Fruit fly (Drosophila melanogaster) whole organism, embryonic: ENCODE results near the gene CG16790.

Experiments used
- Abd-B ChIP-seq: fragments of 200-800 bp; sonication (Bioruptor generic); optimal IDR thresholded peaks from 2 replicates; lab custom pipeline; 2018; ENCODE audit warnings: missing biosample characterization, mild to moderate bottlenecking, missing genetic modification characterization, moderate library complexity
- Blimp-1 ChIP-seq: fragments of 200-800 bp; sonication (Bioruptor generic); optimal IDR thresholded peaks from 3 replicates; lab custom pipeline; 2018; ENCODE audit warnings: missing biosample characterization, missing genetic modification characterization, mild to moderate bottlenecking, moderate library complexity, missing genetic modification reagents
- CG10321 ChIP-seq: fragments of 200-800 bp; sonication (Bioruptor generic); IDR thresholded peaks from 2 replicates; pipeline ENCODE4 v1.3.6; 2022; ENCODE audit warnings: missing biosample characterization, missing genetic modification characterization
- CG10565 ChIP-seq: fragments of 200-800 bp; sonication (Bioruptor generic); optimal IDR thresholded peaks from 3 replicates; lab custom pipeline; 2016; ENCODE audit warnings: missing biosample characterization, mild to moderate bottlenecking, missing genetic modification characterization
- CG11247 ChIP-seq: fragments of 200-800 bp; sonication (Bioruptor generic); IDR thresholded peaks from 2 replicates; pipeline ENCODE4 v1.3.6; 2022; ENCODE audit warnings: missing biosample characterization, missing genetic modification characterization
- CG13424 ChIP-seq: fragments of 200-800 bp; sonication (Bioruptor generic); optimal IDR thresholded peaks from 2 replicates; lab custom pipeline; 2019; ENCODE audit warnings: missing biosample characterization, mild to moderate bottlenecking, missing genetic modification characterization, moderate library complexity
- CG13624 ChIP-seq: fragments of 200-800 bp; sonication (Bioruptor generic); optimal IDR thresholded peaks from 2 replicates; lab custom pipeline; 2016; ENCODE audit warnings: missing biosample characterization, missing genetic modification characterization
- CG14710 ChIP-seq: fragments of 200-800 bp; sonication (Bioruptor generic); optimal IDR thresholded peaks from 3 replicates; lab custom pipeline; 2019; ENCODE audit warnings: missing biosample characterization, mild to moderate bottlenecking, missing genetic modification characterization, moderate library complexity
- CG14965 ChIP-seq: fragments of 200-800 bp; sonication (Bioruptor generic); optimal IDR thresholded peaks from 2 replicates; lab custom pipeline; 2016; ENCODE audit warnings: missing biosample characterization, missing genetic modification characterization, borderline replicate concordance
- CG16815 ChIP-seq: fragments of 200-800 bp; sonication (Bioruptor generic); optimal IDR thresholded peaks from 3 replicates; lab custom pipeline; 2017; ENCODE audit warnings: missing biosample characterization, mild to moderate bottlenecking, missing genetic modification characterization
- CG17328 ChIP-seq: fragments of 200-800 bp; sonication (Bioruptor generic); IDR thresholded peaks from 2 replicates; pipeline ENCODE4 v1.3.6; 2022; ENCODE audit warnings: missing biosample characterization, missing genetic modification characterization
- CG17361 ChIP-seq: fragments of 200-800 bp; sonication (Bioruptor generic); IDR thresholded peaks from 3 replicates; pipeline ENCODE4 v1.3.6; 2022; ENCODE audit warnings: missing biosample characterization, missing genetic modification characterization
- CG17612 ChIP-seq: fragments of 200-800 bp; sonication (Bioruptor generic); IDR thresholded peaks from 2 replicates; pipeline ENCODE4 v1.3.6; 2022; ENCODE audit warnings: missing biosample characterization, missing genetic modification characterization
- CG18011 ChIP-seq: fragments of 200-800 bp; sonication (Bioruptor generic); optimal IDR thresholded peaks from 2 replicates; lab custom pipeline; 2017; ENCODE audit warnings: missing biosample characterization, missing genetic modification characterization, mild to moderate bottlenecking, moderate library complexity, missing genotype
- CG18764 ChIP-seq: fragments of 200-800 bp; sonication (Bioruptor generic); optimal IDR thresholded peaks from 3 replicates; lab custom pipeline; 2016; ENCODE audit warnings: missing biosample characterization, missing genetic modification characterization
- CG2129 ChIP-seq: fragments of 200-800 bp; sonication (Bioruptor generic); IDR thresholded peaks from 2 replicates; pipeline ENCODE4 v1.3.6; 2022; ENCODE audit warnings: missing biosample characterization, missing genetic modification characterization; ENCODE audit not compliant: partially characterized antibody
- CG2678 ChIP-seq: fragments of 200-800 bp; sonication (Bioruptor generic); optimal IDR thresholded peaks from 3 replicates; lab custom pipeline; 2019; ENCODE audit warnings: missing biosample characterization, mild to moderate bottlenecking, missing genetic modification characterization, moderate library complexity
- CG33557 ChIP-seq: fragments of 200-800 bp; sonication (Bioruptor generic); optimal IDR thresholded peaks from 2 replicates; lab custom pipeline; 2019; ENCODE audit warnings: missing biosample characterization, mild to moderate bottlenecking, missing genetic modification characterization, moderate library complexity
- CG4424 ChIP-seq: fragments of 200-800 bp; sonication (Bioruptor generic); optimal IDR thresholded peaks from 3 replicates; lab custom pipeline; 2016; ENCODE audit warnings: missing biosample characterization, missing genetic modification characterization
- CG5245 ChIP-seq: fragments of 200-800 bp; sonication (Bioruptor generic); optimal IDR thresholded peaks from 3 replicates; lab custom pipeline; 2016; ENCODE audit warnings: missing biosample characterization, missing genetic modification characterization
- CG7928 ChIP-seq: fragments of 200-800 bp; sonication (Bioruptor generic); optimal IDR thresholded peaks from 2 replicates; lab custom pipeline; 2017; ENCODE audit warnings: missing biosample characterization, mild to moderate bottlenecking, missing genetic modification characterization
- CG7987 ChIP-seq: fragments of 200-800 bp; sonication (Bioruptor generic); optimal IDR thresholded peaks from 2 replicates; lab custom pipeline; 2018; ENCODE audit warnings: missing biosample characterization, mild to moderate bottlenecking, missing genetic modification characterization, moderate library complexity
- CG8290 ChIP-seq, 3 experiments: fragments of 200-800 bp; sonication (Bioruptor generic); optimal IDR thresholded peaks; 2 replicates each; lab custom pipeline; 2016 to 2019; ENCODE audit warnings: missing biosample characterization in 3 of 3, missing genetic modification characterization in 3 of 3, mild to moderate bottlenecking in 2 of 3, moderate library complexity in 1 of 3
- CG9817 ChIP-seq: fragments of 200-800 bp; sonication (Bioruptor generic); optimal IDR thresholded peaks from 2 replicates; lab custom pipeline; 2018; ENCODE audit warnings: missing biosample characterization, mild to moderate bottlenecking, missing genetic modification characterization, moderate library complexity
- D19A ChIP-seq: fragments of 200-800 bp; optimal IDR thresholded peaks from 3 replicates; lab custom pipeline; 2019; ENCODE audit warnings: missing biosample characterization, mild to moderate bottlenecking, missing genetic modification characterization, moderate library complexity
- Deaf1 ChIP-seq: fragments of 200-800 bp; optimal IDR thresholded peaks from 3 replicates; lab custom pipeline; 2019; ENCODE audit warnings: missing biosample characterization, mild to moderate bottlenecking, missing genetic modification characterization, moderate library complexity
- E2f1 ChIP-seq: fragments of 200-800 bp; sonication (Bioruptor generic); IDR thresholded peaks from 2 replicates; pipeline ENCODE4 v1.3.6; 2022; ENCODE audit warnings: missing biosample characterization, missing genetic modification characterization
- HmgZ ChIP-seq: fragments of 200-800 bp; sonication (Bioruptor generic); optimal IDR thresholded peaks from 2 replicates; lab custom pipeline; 2018; ENCODE audit warnings: missing biosample characterization, mild to moderate bottlenecking, missing genetic modification characterization
- Hsf ChIP-seq: fragments of 200-800 bp; sonication (Bioruptor generic); optimal IDR thresholded peaks from 3 replicates; lab custom pipeline; 2016; ENCODE audit warnings: missing biosample characterization, missing genetic modification characterization
- Med ChIP-seq: fragments of 200-800 bp; sonication (Bioruptor generic); peaks from one replicate; lab custom pipeline; 2016; ENCODE audit warnings: missing biosample characterization, missing genetic modification characterization, mild to moderate bottlenecking, inconsistent platforms, moderate library complexity
- NK7.1 ChIP-seq: fragments of 200-800 bp; sonication (Bioruptor generic); optimal IDR thresholded peaks from 3 replicates; lab custom pipeline; 2016; ENCODE audit warnings: missing biosample characterization, missing genetic modification characterization
- Stat92E ChIP-seq, 3 experiments: fragments of >200 bp in 2 of 3; fragments of 200-800 bp in 1 of 3; sonication (Bioruptor generic) in 1 of 3; optimal IDR thresholded peaks; 2 replicates each; lab custom pipeline; 2017 to 2019; ENCODE audit warnings: missing biosample characterization in 3 of 3, missing genetic modification characterization in 3 of 3, mild to moderate bottlenecking in 1 of 3, moderate library complexity in 1 of 3
- chm ChIP-seq: fragments of 200-800 bp; sonication (Bioruptor generic); IDR thresholded peaks from 2 replicates; pipeline ENCODE4 v1.3.6; 2022; ENCODE audit warnings: missing biosample characterization, missing genetic modification characterization
- dmrt11E ChIP-seq: fragments of 200-800 bp; sonication (Bioruptor generic); optimal IDR thresholded peaks from 3 replicates; lab custom pipeline; 2018; ENCODE audit warnings: missing biosample characterization, mild to moderate bottlenecking, missing genetic modification characterization, moderate library complexity
- dpn ChIP-seq, 2 experiments: fragments of 200-800 bp; sonication (Bioruptor generic); optimal IDR thresholded peaks; 3 replicates each; lab custom pipeline; 2016; ENCODE audit warnings: missing biosample characterization in 2 of 2, missing genetic modification characterization in 2 of 2
- ems ChIP-seq: fragments of 200-800 bp; sonication (Bioruptor generic); optimal IDR thresholded peaks from 3 replicates; lab custom pipeline; 2016; ENCODE audit warnings: missing biosample characterization, missing genetic modification characterization
- gem ChIP-seq: fragments of 200-800 bp; sonication (Bioruptor generic); optimal IDR thresholded peaks from 2 replicates; lab custom pipeline; 2019; ENCODE audit warnings: missing biosample characterization, mild to moderate bottlenecking, missing genetic modification characterization, moderate library complexity
- grau ChIP-seq: fragments of 200-800 bp; optimal IDR thresholded peaks from 3 replicates; lab custom pipeline; 2019; ENCODE audit warnings: missing biosample characterization, mild to moderate bottlenecking, missing genetic modification characterization, moderate library complexity
- lab ChIP-seq: fragments of 200-800 bp; sonication (Bioruptor generic); optimal IDR thresholded peaks from 3 replicates; lab custom pipeline; 2017; ENCODE audit warnings: missing biosample characterization, missing genetic modification characterization, mild to moderate bottlenecking, moderate library complexity, missing genetic modification reagents
- lov ChIP-seq, 2 experiments: fragments of 200-800 bp in 1 of 2; fragments of >200 bp in 1 of 2; sonication (Bioruptor generic) in 1 of 2; IDR thresholded peaks in 1 of 2; optimal IDR thresholded peaks in 1 of 2; 2 replicates in 1 of 2; 3 replicates in 1 of 2; pipeline versions ENCODE4 v1.3.6 to Lab custom; 2017 to 2022; ENCODE audit warnings: missing biosample characterization in 1 of 2, missing genetic modification characterization in 1 of 2
- luna ChIP-seq: fragments of 200-800 bp; sonication (Bioruptor generic); optimal IDR thresholded peaks from 2 replicates; lab custom pipeline; 2016; ENCODE audit warnings: missing biosample characterization, missing genetic modification characterization
- mirr ChIP-seq: fragments of 200-800 bp; sonication (Bioruptor generic); optimal IDR thresholded peaks from 3 replicates; lab custom pipeline; 2018; ENCODE audit warnings: missing biosample characterization, mild to moderate bottlenecking, missing genetic modification characterization
- pb ChIP-seq: fragments of 200-800 bp; sonication (Bioruptor generic); optimal IDR thresholded peaks from 3 replicates; lab custom pipeline; 2016; ENCODE audit warnings: missing biosample characterization, missing genetic modification characterization
- phol ChIP-seq: fragments of 200-800 bp; sonication (Bioruptor generic); optimal IDR thresholded peaks from 3 replicates; lab custom pipeline; 2018; ENCODE audit warnings: missing biosample characterization, mild to moderate bottlenecking, missing genetic modification characterization, moderate library complexity
- pita ChIP-seq: fragments of 200-800 bp; sonication (Bioruptor generic); optimal IDR thresholded peaks from 2 replicates; lab custom pipeline; 2017; ENCODE audit warnings: missing biosample characterization, mild to moderate bottlenecking, missing genetic modification characterization
- slp2 ChIP-seq: fragments of 200-800 bp; sonication (Bioruptor generic); optimal IDR thresholded peaks from 2 replicates; lab custom pipeline; 2016; ENCODE audit warnings: missing biosample characterization, missing genetic modification characterization
- tap ChIP-seq: fragments of 200-800 bp; optimal IDR thresholded peaks from 3 replicates; lab custom pipeline; 2019; ENCODE audit warnings: missing biosample characterization, mild to moderate bottlenecking, missing genetic modification characterization, moderate library complexity
- wek ChIP-seq: fragments of 200-800 bp; sonication (Bioruptor generic); optimal IDR thresholded peaks from 3 replicates; lab custom pipeline; 2018; ENCODE audit warnings: missing biosample characterization, mild to moderate bottlenecking, missing genetic modification characterization, moderate library complexity
- wor ChIP-seq: fragments of 200-800 bp; sonication (Bioruptor generic); IDR thresholded peaks from 2 replicates; pipeline ENCODE4 v1.3.6; 2022; ENCODE audit warnings: missing biosample characterization, missing genetic modification characterization

Gene CG16790

dm6 chr3R:9605084-9605483, 35.1 kb upstream of the CG16790 start (continued):
- TF ChIP-seq Hsf (GFP tag; lab: Kevin White, UChicago) = peak; percentile 21
- TF ChIP-seq NK7.1 (GFP tag; lab: Kevin White, UChicago) = no peak
- TF ChIP-seq CG16815 (GFP tag; lab: Kevin White, UChicago) = peak; percentile 20
- no peak for TF ChIP-seq CG9817 (tag; lab: Kevin White, UChicago)
- TF ChIP-seq dmrt11E (tag; lab: Kevin White, UChicago) = peak; percentile 81
- TF ChIP-seq wek (GFP tag; lab: Kevin White, UChicago) = no peak
- peak; percentile 62 for TF ChIP-seq phol (tag; lab: Kevin White, UChicago)
- TF ChIP-seq CG17361 (GFP tag; lab: Robert Waterston, UW) = peak; percentile 54; the same call in 2 of the 3 replicates
- TF ChIP-seq CG5245 (GFP tag; lab: Kevin White, UChicago) = peak; percentile 45
- peak; percentile 29 for TF ChIP-seq CG18764 (GFP tag; lab: Kevin White, UChicago)
- TF ChIP-seq grau (tag; lab: Kevin White, UChicago) = peak; percentile 28
- TF ChIP-seq CG7928 (GFP tag; lab: Kevin White, UChicago) = no peak
- TF ChIP-seq CG33557 (GFP tag; lab: Kevin White, UChicago) = peak; percentile 56
- TF ChIP-seq CG4424 (GFP tag; lab: Kevin White, UChicago) = peak; percentile 67
- no peak for TF ChIP-seq CG18011 (GFP tag; lab: Kevin White, UChicago)
- peak; percentile 23 for TF ChIP-seq CG2678
- no peak for TF ChIP-seq mirr (GFP tag; lab: Kevin White, UChicago)
- peak in 1 of 3 experiments; percentile 30 for TF ChIP-seq Stat92E (GFP tag; optimal IDR thresholded peaks at IDR 0.05; lab: Kevin White, UChicago)
- peak; percentile 12 for TF ChIP-seq slp2 (GFP tag; lab: Kevin White, UChicago)
- no peak for TF ChIP-seq Deaf1 (tag; lab: Kevin White, UChicago)
- no peak for TF ChIP-seq CG10565 (GFP tag; lab: Kevin White, UChicago)
- TF ChIP-seq HmgZ = no peak
- TF ChIP-seq CG10321 (GFP tag; lab: Robert Waterston, UW) = no peak
- peak; percentile 2 for TF ChIP-seq lab (GFP tag; lab: Kevin White, UChicago)
- peak; percentile 23 for TF ChIP-seq Abd-B (GFP tag; lab: Kevin White, UChicago)
- TF ChIP-seq Blimp-1 = peak; percentile 67
- TF ChIP-seq chm (GFP tag; lab: Robert Waterston, UW) = peak; percentile 63; the same call in 1 of the 2 replicates
- TF ChIP-seq CG7987 = no peak
- no peak for TF ChIP-seq CG11247 (GFP tag; lab: Robert Waterston, UW)
- TF ChIP-seq CG17612 (GFP tag; lab: Robert Waterston, UW) = no peak
- peak; percentile 59 for TF ChIP-seq CG17328 (GFP tag; lab: Robert Waterston, UW)
- peak; percentile 50 for TF ChIP-seq D19A (tag; lab: Kevin White, UChicago)
- TF ChIP-seq tap (tag; lab: Kevin White, UChicago) = no peak
- no peak for TF ChIP-seq CG13624 (GFP tag; lab: Kevin White, UChicago)
- TF ChIP-seq lov (optimal IDR thresholded peaks at IDR 0.05; lab: Kevin White, UChicago) = no peak
- peak; percentile 77; the same call in 2 of the 3 replicates for TF ChIP-seq lov (GFP tag; IDR thresholded peaks at IDR 0.05; lab: Robert Waterston, UW)
- peak; percentile 67 for TF ChIP-seq CG14710 (tag; lab: Kevin White, UChicago)
- no peak for TF ChIP-seq wor (GFP tag; lab: Robert Waterston, UW)
- no peak for TF ChIP-seq CG14965 (GFP tag; lab: Kevin White, UChicago)
- TF ChIP-seq E2f1 (GFP tag; lab: Robert Waterston, UW) = 0 out of 2 replicates have a peak, but pooled peaks have one; percentile 14
- peak; percentile 11 to 29 for TF ChIP-seq dpn (GFP tag; optimal IDR thresholded peaks at IDR 0.05; lab: Kevin White, UChicago)
- peak; percentile 58 for TF ChIP-seq gem (tag; lab: Kevin White, UChicago)
- peak; percentile 8 for TF ChIP-seq CG13424 (tag; lab: Kevin White, UChicago)
- TF ChIP-seq CG2129 (GFP tag; lab: Robert Waterston, UW) = no peak
- no peak for TF ChIP-seq luna
- TF ChIP-seq pita = no peak
- TF ChIP-seq Med (GFP tag; lab: Kevin White, UChicago) = peak; percentile 75
- no peak for TF ChIP-seq pb
- no peak for TF ChIP-seq ems (GFP tag; lab: Kevin White, UChicago)
- peak; percentile 3 for TF ChIP-seq CG8290 (GFP tag; optimal IDR thresholded peaks at IDR 0.05; lab: Kevin White, UChicago)
- TF ChIP-seq CG8290 (tag; optimal IDR thresholded peaks at IDR 0.05; lab: Kevin White, UChicago) = no peak
